Worm (Caenorhabditis elegans) whole organism, young adult: Measurements from ENCODE around the gene cyp-31A5.

Source experiments
- F23B12.7 ChIP-seq: sonication (generic microtip); optimal IDR thresholded peaks from 2 replicates; lab custom pipeline; 2017; ENCODE audit warnings: missing genetic modification characterization, mild to moderate bottlenecking, missing compliant biosample characterization, antibody characterized with exemption, moderate library complexity; ENCODE audit not compliant: insufficient read depth
- F49E8.2 ChIP-seq: sonication (generic microtip); optimal IDR thresholded peaks from 3 replicates; lab custom pipeline; 2017; ENCODE audit warnings: missing genetic modification characterization, mild to moderate bottlenecking, missing compliant biosample characterization, antibody characterized with exemption, moderate library complexity; ENCODE audit not compliant: insufficient read depth
- F52B5.7 ChIP-seq: sonication (generic microtip); optimal IDR thresholded peaks from 2 replicates; lab custom pipeline; 2016; ENCODE audit warnings: mild to moderate bottlenecking, missing genetic modification characterization, missing compliant biosample characterization
- F57C9.4 ChIP-seq: sonication (generic microtip); optimal IDR thresholded peaks from 2 replicates; lab custom pipeline; 2017; ENCODE audit warnings: mild to moderate bottlenecking, missing genetic modification characterization, missing compliant biosample characterization
- K11D2.4 ChIP-seq: fragments of 200-800 bp; sonication (Bioruptor generic); IDR thresholded peaks from 2 replicates; pipeline ENCODE4 v1.3.6; 2022; ENCODE audit warnings: missing genetic modification reagents, missing genetic modification characterization, missing compliant biosample characterization
- ZK185.1 ChIP-seq: sonication (generic microtip); optimal IDR thresholded peaks from 2 replicates; lab custom pipeline; 2016; ENCODE audit warnings: mild to moderate bottlenecking, missing genetic modification characterization, missing compliant biosample characterization; ENCODE audit not compliant: poor library complexity, severe bottlenecking
- ama-1 ChIP-seq, 3 experiments: fragments of 150-350 bp in 1 of 3; sonication (generic microtip) in 2 of 3; optimal IDR thresholded peaks; 2 replicates each; lab custom pipeline; 2014 to 2018; ENCODE audit warnings: missing biosample characterization in 2 of 3, missing genetic modification characterization in 2 of 3, missing genetic modification reagents in 2 of 3
- him-1 ChIP-seq: sonication (generic microtip); optimal IDR thresholded peaks from 2 replicates; lab custom pipeline; 2016; ENCODE audit warnings: missing genotype, missing genetic modification reagents, missing genetic modification characterization, missing compliant biosample characterization
- hlh-12 ChIP-seq: sonication (generic microtip); optimal IDR thresholded peaks from 2 replicates; lab custom pipeline; 2016; ENCODE audit warnings: missing genetic modification characterization, missing compliant biosample characterization
- lin-26 ChIP-seq: fragments of 200-800 bp; sonication (Bioruptor generic); IDR thresholded peaks from 2 replicates; pipeline ENCODE4 v1.3.6; 2022; ENCODE audit warnings: missing genetic modification reagents, missing genetic modification characterization, missing compliant biosample characterization
- sptf-2 ChIP-seq: fragments of 200-800 bp; sonication (Bioruptor generic); optimal IDR thresholded peaks from 2 replicates; lab custom pipeline; 2018; ENCODE audit warnings: mild to moderate bottlenecking, missing genetic modification characterization, missing compliant biosample characterization
- unc-62 ChIP-seq: fragments of 150-350 bp; optimal IDR thresholded peaks from 2 replicates; lab custom pipeline; 2014; ENCODE audit warnings: missing biosample characterization, missing genetic modification reagents, missing genetic modification characterization
- ztf-6 ChIP-seq: fragments of 200-800 bp; sonication (Bioruptor generic); IDR thresholded peaks from 2 replicates; pipeline ENCODE4 v1.3.6; 2022; ENCODE audit warnings: missing genetic modification reagents, missing genetic modification characterization, missing compliant biosample characterization

ce11 chrIV:13398728-13399127 is 2.4 kb upstream of the cyp-31A5 start, which contains the start of gene Y62E10A.13:
- TF ChIP-seq ama-1 (optimal IDR thresholded peaks at IDR 0.05; lab: Kevin White, UChicago) (no peak), ama-1 (GFP tag; optimal IDR thresholded peaks at IDR 0.05; lab: Kevin White, UChicago) (no peak), K11D2.4 (GFP tag; lab: Robert Waterston, UW) (no peak), sptf-2 (GFP tag; lab: Kevin White, UChicago) (no peak), lin-26 (GFP tag; lab: Robert Waterston, UW) (no peak), F23B12.7 (tag; lab: Kevin White, UChicago) (no peak), F57C9.4 (no peak), F49E8.2 (tag; lab: Kevin White, UChicago) (peak; percentile 46), ztf-6 (GFP tag; lab: Robert Waterston, UW) (no peak), hlh-12 (tag; lab: Kevin White, UChicago) (no peak), ZK185.1 (tag; lab: Kevin White, UChicago) (no peak), F52B5.7 (tag; lab: Kevin White, UChicago) (no peak), him-1 (tag; lab: Kevin White, UChicago) (no peak), unc-62 (GFP tag; lab: Kevin White, UChicago) (no peak)
